Worm (Caenorhabditis elegans) whole organism, L2 larva: ENCODE data around the gene ccz-1.

Experiments
- C34F6.9 ChIP-seq: fragments of 150-350 bp; optimal IDR thresholded peaks from 2 replicates; lab custom pipeline; 2014; ENCODE audit warnings: missing biosample characterization, missing genetic modification characterization
- F13H6.1 ChIP-seq: sonication (generic microtip); optimal IDR thresholded peaks from 2 replicates; lab custom pipeline; 2016; ENCODE audit warnings: missing genetic modification characterization, missing compliant biosample characterization
- R02D3.7 ChIP-seq: fragments of 150-350 bp; optimal IDR thresholded peaks from 2 replicates; lab custom pipeline; 2014; ENCODE audit warnings: missing biosample characterization, missing genetic modification characterization
- Y55F3AM.14 ChIP-seq: fragments of 200-800 bp; sonication (Bioruptor generic); optimal IDR thresholded peaks from 2 replicates; lab custom pipeline; 2018; ENCODE audit warnings: mild to moderate bottlenecking, missing genetic modification characterization, missing compliant biosample characterization
- ZK546.5 ChIP-seq: sonication (generic microtip); optimal IDR thresholded peaks from 2 replicates; lab custom pipeline; 2017; ENCODE audit warnings: missing biosample characterization, missing genetic modification characterization
- aly-2 ChIP-seq: fragments of 150-350 bp; optimal IDR thresholded peaks from 2 replicates; lab custom pipeline; 2014; ENCODE audit warnings: missing biosample characterization, missing genetic modification characterization
- ama-1 ChIP-seq: fragments of 150-350 bp; optimal IDR thresholded peaks from 2 replicates; lab custom pipeline; 2018; ENCODE audit warnings: inconsistent platforms
- blmp-1 ChIP-seq: sonication (generic microtip); optimal IDR thresholded peaks from 2 replicates; lab custom pipeline; 2017; ENCODE audit warnings: missing genetic modification characterization, mild to moderate bottlenecking, missing compliant biosample characterization, antibody characterized with exemption, moderate library complexity; ENCODE audit not compliant: insufficient read depth
- ceh-16 ChIP-seq: fragments of 150-350 bp; optimal IDR thresholded peaks from 2 replicates; lab custom pipeline; 2014; ENCODE audit warnings: missing biosample characterization, missing genetic modification characterization
- crh-2 ChIP-seq: sonication (generic microtip); optimal IDR thresholded peaks from 2 replicates; lab custom pipeline; 2017; ENCODE audit warnings: missing biosample characterization, missing genetic modification characterization
- dmd-4 ChIP-seq: sonication (generic microtip); optimal IDR thresholded peaks from 2 replicates; lab custom pipeline; 2017; ENCODE audit warnings: missing biosample characterization, missing genetic modification characterization
- egl-27 ChIP-seq: sonication (generic microtip); optimal IDR thresholded peaks from 3 replicates; lab custom pipeline; 2017; ENCODE audit warnings: missing biosample characterization, missing genetic modification reagents, missing genetic modification characterization
- elt-1 ChIP-seq: fragments of 150-350 bp; optimal IDR thresholded peaks from 2 replicates; lab custom pipeline; 2014; ENCODE audit warnings: missing biosample characterization, missing genetic modification characterization
- elt-3 ChIP-seq: sonication (generic microtip); optimal IDR thresholded peaks from 2 replicates; lab custom pipeline; 2017; ENCODE audit warnings: missing biosample characterization, missing genetic modification characterization
- fos-1 ChIP-seq: fragments of 150-350 bp; optimal IDR thresholded peaks from 2 replicates; lab custom pipeline; 2014; ENCODE audit warnings: missing biosample characterization, missing genetic modification characterization
- gmeb-1 ChIP-seq: fragments of 150-350 bp; optimal IDR thresholded peaks from 2 replicates; lab custom pipeline; 2014; ENCODE audit warnings: missing biosample characterization, missing genetic modification characterization
- lin-11 ChIP-seq: fragments of 150-350 bp; sonication (generic microtip); optimal IDR thresholded peaks from 2 replicates; lab custom pipeline; 2014; ENCODE audit warnings: missing biosample characterization, missing genetic modification characterization, inconsistent platforms, mixed read lengths
- lin-13 ChIP-seq: fragments of 150-350 bp; optimal IDR thresholded peaks from 2 replicates; lab custom pipeline; 2014; ENCODE audit warnings: missing biosample characterization, missing genetic modification reagents, missing genetic modification characterization
- lin-39 ChIP-seq: fragments of 150-350 bp; optimal IDR thresholded peaks from 2 replicates; lab custom pipeline; 2014; ENCODE audit warnings: missing biosample characterization, missing genetic modification reagents, missing genetic modification characterization
- lsy-2 ChIP-seq, 2 experiments: fragments of 150-350 bp in 1 of 2; sonication (generic microtip) in 1 of 2; optimal IDR thresholded peaks; 2 replicates each; lab custom pipeline; 2014 to 2017; ENCODE audit warnings: missing biosample characterization in 2 of 2, missing genetic modification characterization in 2 of 2
- mab-5 ChIP-seq: fragments of 150-350 bp; optimal IDR thresholded peaks from 2 replicates; lab custom pipeline; 2014; ENCODE audit warnings: missing biosample characterization, missing genetic modification characterization
- mbf-1 ChIP-seq: sonication (generic microtip); optimal IDR thresholded peaks from 2 replicates; lab custom pipeline; 2017; ENCODE audit warnings: missing biosample characterization, missing genetic modification characterization
- mdl-1 ChIP-seq, 2 experiments: fragments of 150-350 bp in 1 of 2; sonication (generic microtip) in 1 of 2; optimal IDR thresholded peaks; 2 replicates each; lab custom pipeline; 2017; ENCODE audit warnings: missing biosample characterization in 2 of 2, missing genetic modification characterization in 2 of 2
- nhr-10 ChIP-seq: sonication (generic microtip); optimal IDR thresholded peaks from 2 replicates; lab custom pipeline; 2017; ENCODE audit warnings: missing biosample characterization, missing genetic modification characterization
- nhr-12 ChIP-seq: fragments of 150-350 bp; optimal IDR thresholded peaks from 2 replicates; lab custom pipeline; 2014; ENCODE audit warnings: missing biosample characterization, missing genetic modification characterization
- nhr-129 ChIP-seq: fragments of 150-350 bp; optimal IDR thresholded peaks from 2 replicates; lab custom pipeline; 2014; ENCODE audit warnings: missing biosample characterization, missing genetic modification characterization
- nhr-21 ChIP-seq: fragments of 150-350 bp; optimal IDR thresholded peaks from 2 replicates; lab custom pipeline; 2014; ENCODE audit warnings: missing biosample characterization, missing genetic modification characterization
- nhr-23 ChIP-seq: fragments of 150-350 bp; optimal IDR thresholded peaks from 2 replicates; lab custom pipeline; 2014; ENCODE audit warnings: missing biosample characterization, missing genetic modification reagents, missing genetic modification characterization
- nhr-237 ChIP-seq: fragments of 150-350 bp; optimal IDR thresholded peaks from 2 replicates; lab custom pipeline; 2014; ENCODE audit warnings: missing biosample characterization, missing genetic modification characterization
- nhr-25 ChIP-seq: fragments of 150-350 bp; sonication (generic microtip); optimal IDR thresholded peaks from 3 replicates; lab custom pipeline; 2014; ENCODE audit warnings: missing biosample characterization, missing genetic modification characterization
- nhr-6 ChIP-seq: fragments of 150-350 bp; optimal IDR thresholded peaks from 2 replicates; lab custom pipeline; 2014; ENCODE audit warnings: missing biosample characterization, missing genetic modification characterization
- nhr-77 ChIP-seq: fragments of 150-350 bp; optimal IDR thresholded peaks from 2 replicates; lab custom pipeline; 2014; ENCODE audit warnings: missing biosample characterization, missing genetic modification characterization
- sem-4 ChIP-seq: fragments of 150-350 bp; optimal IDR thresholded peaks from 2 replicates; lab custom pipeline; 2014; ENCODE audit warnings: missing biosample characterization, missing genetic modification reagents, missing genetic modification characterization
- sma-3 ChIP-seq: sonication (generic microtip); optimal IDR thresholded peaks from 2 replicates; lab custom pipeline; 2016; ENCODE audit warnings: missing genetic modification reagents, missing genetic modification characterization, missing compliant biosample characterization
- sma-9 ChIP-seq, 2 experiments: fragments of 150-350 bp in 1 of 2; sonication (generic microtip) in 1 of 2; optimal IDR thresholded peaks; 2 replicates each; lab custom pipeline; 2014 to 2016; ENCODE audit warnings: missing genetic modification characterization in 2 of 2, mild to moderate bottlenecking in 1 of 2, missing biosample characterization in 1 of 2, missing compliant biosample characterization in 1 of 2, missing genetic modification reagents in 1 of 2, moderate library complexity in 1 of 2
- snpc-4 ChIP-seq: fragments of 150-350 bp; optimal IDR thresholded peaks from 2 replicates; lab custom pipeline; 2014; ENCODE audit warnings: missing biosample characterization, missing genetic modification characterization
- unc-55 ChIP-seq: fragments of 150-350 bp; sonication (generic microtip); optimal IDR thresholded peaks from 3 replicates; lab custom pipeline; 2014; ENCODE audit warnings: missing biosample characterization, missing genetic modification reagents, missing genetic modification characterization
- unc-62 ChIP-seq: fragments of 150-350 bp; optimal IDR thresholded peaks from 2 replicates; lab custom pipeline; 2014; ENCODE audit warnings: missing biosample characterization, missing genetic modification reagents, missing genetic modification characterization
- zag-1 ChIP-seq: fragments of 150-350 bp; optimal IDR thresholded peaks from 2 replicates; lab custom pipeline; 2014; ENCODE audit warnings: missing biosample characterization, missing genetic modification characterization
- ztf-1 ChIP-seq: fragments of 200-800 bp; sonication (Bioruptor generic); conservative IDR thresholded peaks from 2 replicates; pipeline ENCODE4 v1.3.6; 2022; ENCODE audit warnings: missing genetic modification characterization, missing compliant biosample characterization
- ztf-11 ChIP-seq: sonication (generic microtip); optimal IDR thresholded peaks from 2 replicates; lab custom pipeline; 2017; ENCODE audit warnings: missing biosample characterization, missing genetic modification characterization

The ccz-1 gene

DNA sequence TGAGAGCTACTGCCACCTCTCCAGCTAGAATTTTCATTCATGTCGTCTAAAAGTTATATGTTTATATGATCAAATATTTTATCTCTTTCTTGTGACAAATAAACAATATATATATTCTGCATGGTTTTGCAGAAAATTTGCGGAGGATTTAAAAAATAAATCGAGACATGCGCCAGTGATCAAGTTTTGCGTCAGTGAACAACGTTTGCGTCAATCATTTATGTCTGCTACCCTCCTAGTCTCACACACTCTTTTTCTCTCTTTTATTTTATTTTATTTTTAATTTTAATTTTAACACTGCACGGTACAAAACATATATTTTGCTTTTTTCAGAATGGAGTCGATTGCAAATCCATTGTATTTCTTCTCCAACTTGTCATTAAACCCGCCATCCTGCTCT, at the start of gene ccz-1, which contains the start of gene tag-65:
Gene ccz-1 (plus strand): TSS at position 334 of the 400 bp plus-strand sequence.
Gene tag-65 (minus strand): TSS at position 46 of the 400 bp plus-strand sequence.
- TF ChIP-seq ama-1 (lab: Kevin White, UChicago): peak; percentile 35
- TF ChIP-seq nhr-77 (tag; lab: Kevin White, UChicago): no peak
- TF ChIP-seq dmd-4 (tag; lab: Kevin White, UChicago): peak; percentile 33
- peak; percentile 24 for TF ChIP-seq ZK546.5 (tag; lab: Kevin White, UChicago)
- peak; percentile 90 for TF ChIP-seq mab-5 (tag; lab: Kevin White, UChicago)
- TF ChIP-seq lsy-2 (tag; optimal IDR thresholded peaks at IDR 0.05; lab: Kevin White, UChicago): peak; percentile 87 to 94
- TF ChIP-seq snpc-4 (tag; lab: Kevin White, UChicago): peak; percentile 78
- no peak for TF ChIP-seq mbf-1 (tag; lab: Kevin White, UChicago)
- peak; percentile 27 for TF ChIP-seq ceh-16 (tag; lab: Kevin White, UChicago)
- peak; percentile 94 for TF ChIP-seq sma-9 (GFP tag; optimal IDR thresholded peaks at IDR 0.05; lab: Kevin White, UChicago)
- TF ChIP-seq sma-9 (tag; optimal IDR thresholded peaks at IDR 0.05; lab: Kevin White, UChicago): no peak
- TF ChIP-seq unc-55 (GFP tag; lab: Kevin White, UChicago): peak; percentile 97
- peak; percentile 41 for TF ChIP-seq zag-1 (tag; lab: Kevin White, UChicago)
- no peak for TF ChIP-seq ztf-11 (tag; lab: Kevin White, UChicago)
- TF ChIP-seq elt-1: no peak
- peak; percentile 59 for TF ChIP-seq nhr-129 (tag; lab: Kevin White, UChicago)
- TF ChIP-seq nhr-21 (tag; lab: Kevin White, UChicago): peak; percentile 87
- TF ChIP-seq R02D3.7 (tag; lab: Kevin White, UChicago): peak; percentile 68
- peak; percentile 57 for TF ChIP-seq unc-62 (GFP tag; lab: Kevin White, UChicago)
- no peak for TF ChIP-seq nhr-10 (tag; lab: Kevin White, UChicago)
- TF ChIP-seq sma-3 (GFP tag; lab: Kevin White, UChicago): peak; percentile 80
- peak; percentile 43 for TF ChIP-seq egl-27 (tag; lab: Kevin White, UChicago)
- peak; percentile 88 for TF ChIP-seq crh-2
- TF ChIP-seq elt-3 (tag; lab: Kevin White, UChicago): no peak
- no peak for TF ChIP-seq ztf-1
- TF ChIP-seq Y55F3AM.14: peak; percentile 38
- TF ChIP-seq nhr-25: peak; percentile 90
- TF ChIP-seq blmp-1: peak; percentile 60
- TF ChIP-seq nhr-6 (tag; lab: Kevin White, UChicago): no peak
- TF ChIP-seq lin-11: peak; percentile 31
- TF ChIP-seq sem-4 (tag; lab: Kevin White, UChicago): peak; percentile 57
- TF ChIP-seq nhr-12: no peak
- peak; percentile 93 for TF ChIP-seq gmeb-1 (tag; lab: Kevin White, UChicago)
- TF ChIP-seq nhr-23 (tag; lab: Kevin White, UChicago): no peak
- TF ChIP-seq lin-13 (GFP tag; lab: Kevin White, UChicago): peak; percentile 87
- peak; percentile 86 for TF ChIP-seq F13H6.1 (tag; lab: Kevin White, UChicago)
- TF ChIP-seq nhr-237 (tag; lab: Kevin White, UChicago): peak; percentile 64
- peak; percentile 69 for TF ChIP-seq fos-1 (tag; lab: Kevin White, UChicago)
- peak; percentile 97 for TF ChIP-seq C34F6.9 (tag; lab: Kevin White, UChicago)
- peak in 1 of 2 experiments; percentile 54 for TF ChIP-seq mdl-1 (tag; optimal IDR thresholded peaks at IDR 0.05; lab: Kevin White, UChicago)
- TF ChIP-seq, all 48 proteins: peak for 29

DNA sequence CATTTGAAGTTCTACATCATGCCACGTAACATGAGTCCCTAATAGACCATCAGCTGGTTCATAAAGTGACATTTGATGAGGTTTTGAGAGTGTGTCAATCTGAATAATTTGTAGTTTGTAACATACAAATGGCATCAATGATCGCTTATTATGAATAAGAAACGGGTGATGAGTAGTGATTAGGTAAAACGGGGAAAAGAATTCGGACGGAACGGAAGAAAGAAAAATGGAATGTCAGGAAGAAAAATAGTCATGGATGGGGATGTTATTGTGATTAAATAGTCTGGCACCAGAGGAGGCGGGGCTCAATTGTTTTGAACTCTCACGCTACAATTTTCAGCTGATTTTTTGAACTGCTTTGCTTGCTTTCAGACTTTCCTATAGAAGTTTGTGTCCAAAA, 44.5 kb upstream of the ccz-1 start, which contains the start of gene H37A05.2:
Gene H37A05.2 (minus strand): TSS at position 101 of the 400 bp plus-strand sequence.
- no peak for TF ChIP-seq ZK546.5 (tag; lab: Kevin White, UChicago)
- no peak for TF ChIP-seq elt-1
- no peak for TF ChIP-seq fos-1 (tag; lab: Kevin White, UChicago)
- TF ChIP-seq nhr-23 (tag; lab: Kevin White, UChicago): no peak
- no peak for TF ChIP-seq nhr-12
- TF ChIP-seq nhr-25: no peak
- TF ChIP-seq mdl-1 (tag; optimal IDR thresholded peaks at IDR 0.05; lab: Kevin White, UChicago): no peak
- no peak for TF ChIP-seq nhr-237 (tag; lab: Kevin White, UChicago)
- TF ChIP-seq nhr-21 (tag; lab: Kevin White, UChicago): no peak
- TF ChIP-seq lsy-2 (tag; optimal IDR thresholded peaks at IDR 0.05; lab: Kevin White, UChicago): no peak
- no peak for TF ChIP-seq nhr-77 (tag; lab: Kevin White, UChicago)
- no peak for TF ChIP-seq lin-13 (GFP tag; lab: Kevin White, UChicago)
- no peak for TF ChIP-seq ceh-16 (tag; lab: Kevin White, UChicago)
- TF ChIP-seq snpc-4 (tag; lab: Kevin White, UChicago): no peak
- no peak for TF ChIP-seq aly-2 (tag; lab: Kevin White, UChicago)
- TF ChIP-seq blmp-1: no peak
- no peak for TF ChIP-seq lin-39
